Fruit fly (Drosophila melanogaster): ENCODE measurements around the gene CG43056.

The CG43056 gene

DNA sequence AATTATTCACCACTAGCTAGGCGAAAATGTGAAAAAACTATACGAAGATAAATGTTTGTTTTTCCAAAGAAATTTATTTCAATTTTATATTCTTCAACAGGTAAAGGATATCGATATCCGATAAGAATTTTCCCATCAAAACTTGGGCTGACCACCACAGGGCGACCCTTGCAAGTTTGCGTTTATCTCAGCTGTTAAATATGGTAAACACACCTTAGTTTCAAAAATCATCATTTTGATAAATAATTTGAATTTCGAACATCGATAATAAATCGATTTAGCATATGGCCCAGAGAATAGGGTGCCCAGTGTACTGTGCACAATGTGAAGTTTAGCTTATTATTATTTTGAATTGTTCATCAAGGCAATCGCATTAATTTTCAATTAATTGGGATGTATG is 25.7 kb downstream of the CG43056 start, which contains the start of the genes CG15443 and Paris (continued):
- peak; percentile 20 for TF ChIP-seq HHEX (GFP tag; optimal IDR thresholded peaks at IDR 0.05)
- TF ChIP-seq Dll (GFP tag; IDR thresholded peaks at IDR 0.05; ENCODE audit: partially characterized antibody): peak; percentile 45; the same call in 2 of the 4 replicates
- TF ChIP-seq Ets97D (GFP tag; optimal IDR thresholded peaks at IDR 0.05): peak; percentile 41
- TF ChIP-seq CG4282 (GFP tag; optimal IDR thresholded peaks at IDR 0.05): no peak
- peak; percentile 77 for TF ChIP-seq CG16813 (GFP tag; IDR thresholded peaks at IDR 0.05; ENCODE audit: partially characterized antibody)
- TF ChIP-seq schlank (tag; optimal IDR thresholded peaks at IDR 0.05): no peak
- no peak for TF ChIP-seq unpg (GFP tag; optimal IDR thresholded peaks at IDR 0.05)
- TF ChIP-seq Dad (GFP tag; optimal IDR thresholded peaks at IDR 0.05): no peak
- peak; percentile 60 for TF ChIP-seq CG14710 (tag; optimal IDR thresholded peaks at IDR 0.05)
- TF ChIP-seq br (optimal IDR thresholded peaks at IDR 0.05): no peak
- TF ChIP-seq Doc3 (GFP tag; IDR thresholded peaks at IDR 0.05; ENCODE audit: partially characterized antibody): peak; percentile 40; the same call in 1 of the 3 replicates
- TF ChIP-seq chinmo (GFP tag; IDR thresholded peaks at IDR 0.05; ENCODE audit: partially characterized antibody): peak; percentile 90
- TF ChIP-seq CG3281 (GFP tag; optimal IDR thresholded peaks at IDR 0.05): peak; percentile 10
- no peak for TF ChIP-seq CG10979 (tag; optimal IDR thresholded peaks at IDR 0.05)
- no peak for TF ChIP-seq toy (GFP tag; IDR thresholded peaks at IDR 0.05)
- no peak for TF ChIP-seq CG11398 (GFP tag; optimal IDR thresholded peaks at IDR 0.05)
- TF ChIP-seq tup (GFP tag; optimal IDR thresholded peaks at IDR 0.05): no peak
- peak; percentile 43 for TF ChIP-seq wek (GFP tag; optimal IDR thresholded peaks at IDR 0.05)
- peak; percentile 69 for TF ChIP-seq MBD-R2 (GFP tag; IDR thresholded peaks at IDR 0.05)
- TF ChIP-seq CG1233 (GFP tag; optimal IDR thresholded peaks at IDR 0.05): peak; percentile 9
- TF ChIP-seq Usf (GFP tag; optimal IDR thresholded peaks at IDR 0.05): no peak
- no peak for TF ChIP-seq CG5180 (GFP tag; optimal IDR thresholded peaks at IDR 0.05)
- TF ChIP-seq CG18764 (GFP tag; optimal IDR thresholded peaks at IDR 0.05): no peak
- TF ChIP-seq Gug (GFP tag; IDR thresholded peaks at IDR 0.05): no peak
- TF ChIP-seq CG17829 (tag; optimal IDR thresholded peaks at IDR 0.05): peak; percentile 19
- TF ChIP-seq Taf1 (GFP tag; IDR thresholded peaks at IDR 0.05): no peak
- TF ChIP-seq CG13287 (GFP tag; IDR thresholded peaks at IDR 0.05; ENCODE audit: partially characterized antibody): peak; percentile 85
- peak; percentile 34; the same call in 1 of the 3 replicates for TF ChIP-seq row (GFP tag; IDR thresholded peaks at IDR 0.05)
- TF ChIP-seq trem (tag; optimal IDR thresholded peaks at IDR 0.05): peak; percentile 55
- 0 out of 3 replicates have a peak, but pooled peaks have one; percentile 33 for TF ChIP-seq CG2199 (GFP tag; IDR thresholded peaks at IDR 0.05)
- peak; percentile 24 for TF ChIP-seq nau (GFP tag; optimal IDR thresholded peaks at IDR 0.05)
- no peak for TF ChIP-seq CG10654 (GFP tag; optimal IDR thresholded peaks at IDR 0.05)
- TF ChIP-seq HmgD (GFP tag; optimal IDR thresholded peaks at IDR 0.05): no peak
- no peak for TF ChIP-seq Six4 (GFP tag; optimal IDR thresholded peaks at IDR 0.05)
- peak; percentile 11 to 18 for TF ChIP-seq Hr51 (GFP tag; optimal IDR thresholded peaks at IDR 0.05)
- TF ChIP-seq CG32532 (GFP tag; IDR thresholded peaks at IDR 0.05): peak; percentile 58; the same call in 1 of the 2 replicates
- no peak for TF ChIP-seq CG30403 (GFP tag; optimal IDR thresholded peaks at IDR 0.05)
- no peak for TF ChIP-seq CG8290 (GFP tag; optimal IDR thresholded peaks at IDR 0.05)
- TF ChIP-seq CG8290 (tag; optimal IDR thresholded peaks at IDR 0.05): no peak
- peak; percentile 86 for TF ChIP-seq Bgb (GFP tag; IDR thresholded peaks at IDR 0.05; ENCODE audit: partially characterized antibody)
- 0 out of 3 replicates have a peak, but pooled peaks have one; percentile 21 for TF ChIP-seq H15 (GFP tag; IDR thresholded peaks at IDR 0.05)
- TF ChIP-seq ato (GFP tag; IDR thresholded peaks at IDR 0.05; ENCODE audit: partially characterized antibody): peak; percentile 87
- peak; percentile 73 for TF ChIP-seq inv (GFP tag; IDR thresholded peaks at IDR 0.05; ENCODE audit: partially characterized antibody)
- TF ChIP-seq CG4820 (GFP tag; optimal IDR thresholded peaks at IDR 0.05): no peak
- peak; percentile 16 for TF ChIP-seq mirr (GFP tag; optimal IDR thresholded peaks at IDR 0.05)
- TF ChIP-seq CG15479 (GFP tag; optimal IDR thresholded peaks at IDR 0.05): no peak
- TF ChIP-seq bbx (GFP tag; IDR thresholded peaks at IDR 0.05; ENCODE audit: partially characterized antibody): peak; percentile 87
- no peak for TF ChIP-seq cwo (GFP tag; optimal IDR thresholded peaks at IDR 0.05)
- TF ChIP-seq CG6813 (GFP tag; optimal IDR thresholded peaks at IDR 0.05): no peak
- peak; percentile 46 for TF ChIP-seq Sry-δ (GFP tag; optimal IDR thresholded peaks at IDR 0.05)

Measured in whole organism, embryonic.